Fruit fly (Drosophila melanogaster): ENCODE results near the gene CG45072.

CG45072 gene

dm6 chr3R:30166159-30166784, 43.2 kb upstream of the CG45072 start, which contains the start of gene VhaAC45RP:
Gene VhaAC45RP, minus strand, starts transcription at chr3R:30166419.
- TF ChIP-seq foxo (GFP tag; optimal IDR thresholded peaks at IDR 0.05): no peak
- no peak for TF ChIP-seq Hr83 (GFP tag; optimal IDR thresholded peaks at IDR 0.05; ENCODE audit: poor library complexity, severe bottlenecking)
- no peak for TF ChIP-seq ey (GFP tag; optimal IDR thresholded peaks at IDR 0.05)
- TF ChIP-seq HLH106 (tag; optimal IDR thresholded peaks at IDR 0.05): no peak
- TF ChIP-seq sv (GFP tag; optimal IDR thresholded peaks at IDR 0.05): no peak
- no peak for TF ChIP-seq dsf (GFP tag; optimal IDR thresholded peaks at IDR 0.05; ENCODE audit: borderline replicate concordance)
- no peak for TF ChIP-seq Hnf4 (GFP tag; optimal IDR thresholded peaks at IDR 0.05)
- no peak for TF ChIP-seq br (GFP tag; optimal IDR thresholded peaks at IDR 0.05)
- TF ChIP-seq woc (GFP tag; optimal IDR thresholded peaks at IDR 0.05): no peak
- TF ChIP-seq tai (GFP tag; optimal IDR thresholded peaks at IDR 0.05): no peak
- no peak for TF ChIP-seq Hr78 (GFP tag; optimal IDR thresholded peaks at IDR 0.05)

- TF ChIP-seq Abd-B (GFP tag; optimal IDR thresholded peaks at IDR 0.05) (no peak), rgr (GFP tag; optimal IDR thresholded peaks at IDR 0.05) (no peak), Myc (optimal IDR thresholded peaks at IDR 0.05) (no peak), jim (GFP tag; optimal IDR thresholded peaks at IDR 0.05) (no peak), Rel (GFP tag; optimal IDR thresholded peaks at IDR 0.05) (no peak), Rel (tag; optimal IDR thresholded peaks at IDR 0.05) (no peak), N (GFP tag; optimal IDR thresholded peaks at IDR 0.05) (no peak), sage (GFP tag; optimal IDR thresholded peaks at IDR 0.05) (no peak), GATAd (GFP tag; optimal IDR thresholded peaks at IDR 0.05) (no peak), woc (GFP tag; optimal IDR thresholded peaks at IDR 0.05) (no peak), h (GFP tag; optimal IDR thresholded peaks at IDR 0.05) (peak; percentile 15), br (GFP tag; optimal IDR thresholded peaks at IDR 0.05) (no peak), CG32264 (GFP tag; optimal IDR thresholded peaks at IDR 0.05) (no peak), Hr78 (GFP tag; optimal IDR thresholded peaks at IDR 0.05) (no peak), Hr83 (GFP tag; optimal IDR thresholded peaks at IDR 0.05; ENCODE audit: poor library complexity, severe bottlenecking) (no peak), tai (GFP tag; optimal IDR thresholded peaks at IDR 0.05) (no peak), Sp1 (GFP tag; optimal IDR thresholded peaks at IDR 0.05) (no peak), sv (GFP tag; optimal IDR thresholded peaks at IDR 0.05) (no peak), Mio (GFP tag; optimal IDR thresholded peaks at IDR 0.05) (no peak), fru (GFP tag; optimal IDR thresholded peaks at IDR 0.05) (peak; percentile 15), Vsx2 (GFP tag; optimal IDR thresholded peaks at IDR 0.05; ENCODE audit: partially characterized antibody) (no peak), dl (GFP tag; optimal IDR thresholded peaks at IDR 0.05; ENCODE audit: insufficient read depth in 1 of 2, partially characterized antibody in 2 of 2) (no peak), psq (GFP tag; optimal IDR thresholded peaks at IDR 0.05) (no peak), foxo (GFP tag; optimal IDR thresholded peaks at IDR 0.05) (peak in 1 of 2 experiments; percentile 22), ey (GFP tag; optimal IDR thresholded peaks at IDR 0.05) (no peak), Dif (GFP tag; optimal IDR thresholded peaks at IDR 0.05; ENCODE audit: partially characterized antibody) (no peak)
Measured at dm6 chr3R:30164162-30164561, 41.1 kb upstream of the CG45072 start.

dm6 chr3R:30163228-30163627, 40.2 kb upstream of the CG45072 start:
- TF ChIP-seq Hnf4 (GFP tag; optimal IDR thresholded peaks at IDR 0.05): no peak
- no peak for TF ChIP-seq h (GFP tag; optimal IDR thresholded peaks at IDR 0.05)
- no peak for TF ChIP-seq CG32264 (GFP tag; optimal IDR thresholded peaks at IDR 0.05)
- TF ChIP-seq OdsH (GFP tag; optimal IDR thresholded peaks at IDR 0.05): no peak
- no peak for TF ChIP-seq sage (GFP tag; optimal IDR thresholded peaks at IDR 0.05)
- no peak for TF ChIP-seq dsf (GFP tag; optimal IDR thresholded peaks at IDR 0.05; ENCODE audit: borderline replicate concordance)
- no peak for TF ChIP-seq woc (GFP tag; optimal IDR thresholded peaks at IDR 0.05)
- TF ChIP-seq Mio (GFP tag; optimal IDR thresholded peaks at IDR 0.05): no peak
- no peak for TF ChIP-seq Dfd (GFP tag; optimal IDR thresholded peaks at IDR 0.05)
- no peak for TF ChIP-seq tai (GFP tag; optimal IDR thresholded peaks at IDR 0.05)
- TF ChIP-seq fru (GFP tag; optimal IDR thresholded peaks at IDR 0.05): no peak
- no peak for TF ChIP-seq Hr83 (GFP tag; optimal IDR thresholded peaks at IDR 0.05; ENCODE audit: poor library complexity, severe bottlenecking)
- no peak for TF ChIP-seq dmrt93B (GFP tag; optimal IDR thresholded peaks at IDR 0.05)
- no peak for TF ChIP-seq Sp1 (GFP tag; optimal IDR thresholded peaks at IDR 0.05)
- no peak for TF ChIP-seq Abd-B (GFP tag; optimal IDR thresholded peaks at IDR 0.05)
- TF ChIP-seq rgr (GFP tag; optimal IDR thresholded peaks at IDR 0.05): no peak

All from whole organism, wandering third instar larva.